Fruit fly (Drosophila melanogaster) whole organism, embryonic: ENCODE data around the gene corto.

ENCODE experiments used
- CG10274 ChIP-seq: fragments of 200-800 bp; sonication (Bioruptor generic); optimal IDR thresholded peaks from 3 replicates; lab custom pipeline; 2017; ENCODE audit warnings: missing biosample characterization, mild to moderate bottlenecking, missing genetic modification characterization
- CG10979 ChIP-seq: fragments of 200-800 bp; sonication (Bioruptor generic); optimal IDR thresholded peaks from 2 replicates; lab custom pipeline; 2018; ENCODE audit warnings: missing biosample characterization, mild to moderate bottlenecking, missing genetic modification characterization, moderate library complexity
- CG12391 ChIP-seq: fragments of 200-800 bp; sonication (Bioruptor generic); optimal IDR thresholded peaks from 3 replicates; lab custom pipeline; 2018; ENCODE audit warnings: missing biosample characterization, mild to moderate bottlenecking, missing genetic modification characterization, moderate library complexity
- CG1647 ChIP-seq: fragments of 200-800 bp; sonication (Bioruptor generic); optimal IDR thresholded peaks from 3 replicates; lab custom pipeline; 2016; ENCODE audit warnings: missing biosample characterization, missing genetic modification characterization
- CG16863 ChIP-seq: fragments of 200-800 bp; sonication (Bioruptor generic); optimal IDR thresholded peaks from 3 replicates; lab custom pipeline; 2016; ENCODE audit warnings: missing biosample characterization, missing genetic modification characterization
- CG17361 ChIP-seq: fragments of 200-800 bp; sonication (Bioruptor generic); IDR thresholded peaks from 3 replicates; pipeline ENCODE4 v1.3.6; 2022; ENCODE audit warnings: missing biosample characterization, missing genetic modification characterization
- CG17829 ChIP-seq: fragments of 200-800 bp; optimal IDR thresholded peaks from 2 replicates; lab custom pipeline; 2019; ENCODE audit warnings: missing biosample characterization, mild to moderate bottlenecking, missing genetic modification characterization, moderate library complexity
- CG2712 ChIP-seq: fragments of 200-800 bp; optimal IDR thresholded peaks from 3 replicates; lab custom pipeline; 2019; ENCODE audit warnings: missing biosample characterization, mild to moderate bottlenecking, missing genetic modification characterization, moderate library complexity
- CG31441 ChIP-seq: fragments of 200-800 bp; sonication (Bioruptor generic); IDR thresholded peaks from 2 replicates; pipeline ENCODE4 v1.3.6; 2022; ENCODE audit warnings: missing biosample characterization, missing genetic modification characterization
- CG32767 ChIP-seq: fragments of 200-800 bp; sonication (Bioruptor generic); IDR thresholded peaks from 2 replicates; pipeline ENCODE4 v1.3.6; 2022; ENCODE audit warnings: missing biosample characterization, missing genetic modification characterization
- CG4617 ChIP-seq: fragments of 200-800 bp; sonication (Bioruptor generic); optimal IDR thresholded peaks from 3 replicates; lab custom pipeline; 2016; ENCODE audit warnings: missing biosample characterization, missing genetic modification characterization, borderline replicate concordance
- CG6654 ChIP-seq: fragments of 200-800 bp; sonication (Bioruptor generic); optimal IDR thresholded peaks from 2 replicates; lab custom pipeline; 2017; ENCODE audit warnings: missing biosample characterization, mild to moderate bottlenecking, missing genetic modification characterization
- CG7839 ChIP-seq: fragments of 200-800 bp; sonication (Bioruptor generic); optimal IDR thresholded peaks from 3 replicates; lab custom pipeline; 2018; ENCODE audit warnings: missing biosample characterization, mild to moderate bottlenecking, missing genetic modification characterization, moderate library complexity
- CG7928 ChIP-seq: fragments of 200-800 bp; sonication (Bioruptor generic); optimal IDR thresholded peaks from 2 replicates; lab custom pipeline; 2017; ENCODE audit warnings: missing biosample characterization, mild to moderate bottlenecking, missing genetic modification characterization
- Camta ChIP-seq: fragments of 200-800 bp; sonication (Bioruptor generic); optimal IDR thresholded peaks from 2 replicates; lab custom pipeline; 2016; ENCODE audit warnings: missing biosample characterization, missing genetic modification characterization
- CoRest ChIP-seq: fragments of 200-800 bp; sonication (Bioruptor generic); optimal IDR thresholded peaks from 3 replicates; lab custom pipeline; 2018; ENCODE audit warnings: missing biosample characterization, mild to moderate bottlenecking, missing genetic modification characterization, moderate library complexity
- D ChIP-seq, 2 experiments: fragments of 200-800 bp in 1 of 2; fragments of >200 bp in 1 of 2; sonication (Bioruptor generic) in 1 of 2; optimal IDR thresholded peaks; 2 replicates in 1 of 2; 3 replicates in 1 of 2; lab custom pipeline; 2017; ENCODE audit warnings: mild to moderate bottlenecking in 1 of 2, missing biosample characterization in 1 of 2, missing genetic modification characterization in 1 of 2, missing genetic modification reagents in 1 of 2
- D19A ChIP-seq: fragments of 200-800 bp; optimal IDR thresholded peaks from 3 replicates; lab custom pipeline; 2019; ENCODE audit warnings: missing biosample characterization, mild to moderate bottlenecking, missing genetic modification characterization, moderate library complexity
- Ets65A ChIP-seq: fragments of 200-800 bp; sonication (Bioruptor generic); peaks from one replicate; lab custom pipeline; 2016; ENCODE audit warnings: missing biosample characterization, missing genetic modification characterization
- Hey ChIP-seq: fragments of 200-800 bp; sonication (Bioruptor generic); optimal IDR thresholded peaks from 3 replicates; lab custom pipeline; 2018; ENCODE audit warnings: missing biosample characterization, mild to moderate bottlenecking, missing genetic modification characterization
- Hr51 ChIP-seq, 2 experiments: fragments of 200-800 bp; sonication (Bioruptor generic); optimal IDR thresholded peaks; 2 replicates in 1 of 2; 3 replicates in 1 of 2; lab custom pipeline; 2016 to 2018; ENCODE audit warnings: missing biosample characterization in 2 of 2, missing genetic modification characterization in 2 of 2, mild to moderate bottlenecking in 1 of 2, moderate library complexity in 1 of 2
- Mes4 ChIP-seq: fragments of 200-800 bp; sonication (Bioruptor generic); optimal IDR thresholded peaks from 2 replicates; lab custom pipeline; 2016; ENCODE audit warnings: missing biosample characterization, missing genetic modification characterization
- Myb ChIP-seq: fragments of 200-800 bp; sonication (Bioruptor generic); optimal IDR thresholded peaks from 2 replicates; lab custom pipeline; 2016; ENCODE audit warnings: missing biosample characterization, missing genetic modification characterization
- abd-A ChIP-seq: fragments of 200-800 bp; sonication (Bioruptor generic); optimal IDR thresholded peaks from 3 replicates; lab custom pipeline; 2019; ENCODE audit warnings: missing biosample characterization, mild to moderate bottlenecking, missing genetic modification characterization, moderate library complexity
- chm ChIP-seq: fragments of 200-800 bp; sonication (Bioruptor generic); IDR thresholded peaks from 2 replicates; pipeline ENCODE4 v1.3.6; 2022; ENCODE audit warnings: missing biosample characterization, missing genetic modification characterization
- chn ChIP-seq: fragments of 200-800 bp; sonication (Bioruptor generic); optimal IDR thresholded peaks from 2 replicates; lab custom pipeline; 2016; ENCODE audit warnings: missing biosample characterization, missing genetic modification characterization
- crol ChIP-seq: fragments of 200-800 bp; sonication (Bioruptor generic); IDR thresholded peaks from 2 replicates; pipeline ENCODE4 v1.3.6; 2022; ENCODE audit warnings: missing biosample characterization, missing genetic modification characterization
- crp ChIP-seq, 2 experiments: fragments of 200-800 bp; sonication (Bioruptor generic); optimal IDR thresholded peaks; 2 replicates in 1 of 2; 3 replicates in 1 of 2; lab custom pipeline; 2017; ENCODE audit warnings: missing biosample characterization in 2 of 2, missing genetic modification characterization in 2 of 2, mild to moderate bottlenecking in 1 of 2, moderate library complexity in 1 of 2
- emc ChIP-seq: fragments of 200-800 bp; sonication (Bioruptor generic); optimal IDR thresholded peaks from 2 replicates; lab custom pipeline; 2016; ENCODE audit warnings: missing biosample characterization, missing genetic modification characterization
- eve ChIP-seq, 2 experiments: fragments of >200 bp; optimal IDR thresholded peaks; 2 replicates each; lab custom pipeline; 2017; ENCODE audit warnings: missing biosample characterization in 2 of 2, missing genetic modification characterization in 2 of 2
- fd96Cb ChIP-seq: fragments of 200-800 bp; sonication (Bioruptor generic); optimal IDR thresholded peaks from 2 replicates; lab custom pipeline; 2018; ENCODE audit warnings: missing biosample characterization, mild to moderate bottlenecking, missing genetic modification characterization, moderate library complexity
- gsb-n ChIP-seq: fragments of 200-800 bp; sonication (Bioruptor generic); optimal IDR thresholded peaks from 3 replicates; lab custom pipeline; 2018; ENCODE audit warnings: missing biosample characterization, mild to moderate bottlenecking, missing genetic modification characterization
- her ChIP-seq: fragments of 200-800 bp; sonication (Bioruptor generic); optimal IDR thresholded peaks from 2 replicates; lab custom pipeline; 2016; ENCODE audit warnings: missing biosample characterization, missing genetic modification characterization
- jumu ChIP-seq: fragments of 200-800 bp; sonication (Bioruptor generic); optimal IDR thresholded peaks from 3 replicates; lab custom pipeline; 2016; ENCODE audit warnings: missing biosample characterization, missing genetic modification characterization
- ken ChIP-seq: fragments of 200-800 bp; sonication (Bioruptor generic); IDR thresholded peaks from 3 replicates; pipeline ENCODE4 v1.3.6; 2022; ENCODE audit warnings: missing biosample characterization, missing genetic modification characterization
- lov ChIP-seq, 2 experiments: fragments of 200-800 bp in 1 of 2; fragments of >200 bp in 1 of 2; sonication (Bioruptor generic) in 1 of 2; IDR thresholded peaks in 1 of 2; optimal IDR thresholded peaks in 1 of 2; 2 replicates in 1 of 2; 3 replicates in 1 of 2; pipeline versions ENCODE4 v1.3.6 to Lab custom; 2017 to 2022; ENCODE audit warnings: missing biosample characterization in 1 of 2, missing genetic modification characterization in 1 of 2
- oc ChIP-seq: fragments of 200-800 bp; sonication (Bioruptor generic); optimal IDR thresholded peaks from 2 replicates; lab custom pipeline; 2018; ENCODE audit warnings: missing biosample characterization, mild to moderate bottlenecking, missing genetic modification characterization, moderate library complexity
- onecut ChIP-seq: fragments of 200-800 bp; sonication (Bioruptor generic); IDR thresholded peaks from 2 replicates; pipeline ENCODE4 v1.3.6; 2022; ENCODE audit warnings: missing biosample characterization, missing genetic modification characterization
- pros ChIP-seq: fragments of 200-800 bp; sonication (Bioruptor generic); optimal IDR thresholded peaks from 3 replicates; lab custom pipeline; 2019; ENCODE audit warnings: missing biosample characterization, mild to moderate bottlenecking, missing genetic modification characterization, moderate library complexity
- row ChIP-seq: fragments of 200-800 bp; sonication (Bioruptor generic); IDR thresholded peaks from 3 replicates; pipeline ENCODE4 v1.3.6; 2022; ENCODE audit warnings: missing biosample characterization, missing genetic modification characterization
- sd ChIP-seq: fragments of 200-800 bp; sonication (Bioruptor generic); optimal IDR thresholded peaks from 3 replicates; lab custom pipeline; 2018; ENCODE audit warnings: missing biosample characterization, mild to moderate bottlenecking, missing genetic modification characterization, moderate library complexity
- sens ChIP-seq: fragments of 200-800 bp; sonication (Bioruptor generic); peaks from one replicate; lab custom pipeline; 2016; ENCODE audit warnings: missing biosample characterization, missing genetic modification characterization
- seq ChIP-seq: fragments of 200-800 bp; sonication (Bioruptor generic); IDR thresholded peaks from 2 replicates; pipeline ENCODE4 v1.3.6; 2022; ENCODE audit warnings: missing biosample characterization, missing genetic modification characterization
- sima ChIP-seq: fragments of 200-800 bp; sonication (Bioruptor generic); optimal IDR thresholded peaks from 2 replicates; lab custom pipeline; 2016; ENCODE audit warnings: missing biosample characterization, missing genetic modification characterization
- ssp ChIP-seq: fragments of 200-800 bp; sonication (Bioruptor generic); IDR thresholded peaks from 2 replicates; pipeline ENCODE4 v1.3.6; 2022; ENCODE audit warnings: missing biosample characterization, missing genetic modification characterization
- tgo ChIP-seq: fragments of 200-800 bp; sonication (Bioruptor generic); IDR thresholded peaks from 3 replicates; pipeline ENCODE4 v1.3.6; 2022; ENCODE audit warnings: missing biosample characterization, missing genetic modification characterization
- tll ChIP-seq, 2 experiments: fragments of 200-800 bp in 1 of 2; fragments of >200 bp in 1 of 2; sonication (Bioruptor generic) in 1 of 2; optimal IDR thresholded peaks; 2 replicates each; lab custom pipeline; 2017 to 2019; ENCODE audit warnings: missing biosample characterization in 2 of 2, missing genetic modification characterization in 2 of 2, mild to moderate bottlenecking in 1 of 2, moderate library complexity in 1 of 2
- zfh1 ChIP-seq: fragments of 200-800 bp; sonication (Bioruptor generic); IDR thresholded peaks from 3 replicates; pipeline ENCODE4 v1.3.6; 2022; ENCODE audit warnings: missing biosample characterization, missing genetic modification characterization

Gene corto

dm6 chr3R:5124928-5125327 lies 38.1 kb upstream of the corto start (continued):
- no peak for TF ChIP-seq seq
- TF ChIP-seq CG17361 (GFP tag; lab: Robert Waterston, UW): no peak
- no peak for TF ChIP-seq CG16863 (GFP tag; lab: Kevin White, UChicago)
- no peak for TF ChIP-seq CG4617
- TF ChIP-seq tgo (GFP tag; lab: Robert Waterston, UW): no peak
- TF ChIP-seq Myb (GFP tag; lab: Kevin White, UChicago): no peak
- no peak for TF ChIP-seq pros
- peak; percentile 41 for TF ChIP-seq D (optimal IDR thresholded peaks at IDR 0.05; lab: Kevin White, UChicago)
- no peak for TF ChIP-seq D (GFP tag; optimal IDR thresholded peaks at IDR 0.05; lab: Kevin White, UChicago)
- no peak for TF ChIP-seq CG10274
- TF ChIP-seq her: no peak
- no peak for TF ChIP-seq sima (GFP tag; lab: Kevin White, UChicago)
- TF ChIP-seq tll (GFP tag; optimal IDR thresholded peaks at IDR 0.05; lab: Kevin White, UChicago): peak in 1 of 2 experiments; percentile 66
- TF ChIP-seq Mes4 (GFP tag; lab: Kevin White, UChicago): no peak
- no peak for TF ChIP-seq ssp (GFP tag; lab: Robert Waterston, UW)
- peak; percentile 28 for TF ChIP-seq sens
- TF ChIP-seq Camta (GFP tag; lab: Kevin White, UChicago): no peak
- TF ChIP-seq CG7928 (GFP tag; lab: Kevin White, UChicago): no peak
- TF ChIP-seq chn (GFP tag; lab: Kevin White, UChicago): no peak
- TF ChIP-seq crp (GFP tag; optimal IDR thresholded peaks at IDR 0.05; lab: Kevin White, UChicago): no peak
- no peak for TF ChIP-seq CG6654 (GFP tag; lab: Kevin White, UChicago)
- no peak for TF ChIP-seq emc (GFP tag; lab: Kevin White, UChicago)

dm6 chr3R:5122266-5123096 lies 35.6 kb upstream of the corto start:
- TF ChIP-seq gsb-n (tag; lab: Kevin White, UChicago): peak; percentile 53
- TF ChIP-seq eve (GFP tag; optimal IDR thresholded peaks at IDR 0.05; lab: Kevin White, UChicago): peak in 1 of 2 experiments; percentile 67
- peak; percentile 61 for TF ChIP-seq Ets65A (GFP tag; lab: Kevin White, UChicago)
- peak; percentile 31 for TF ChIP-seq CG12391
- TF ChIP-seq CG1647: no peak
- TF ChIP-seq lov (optimal IDR thresholded peaks at IDR 0.05; lab: Kevin White, UChicago): no peak
- no peak for TF ChIP-seq lov (GFP tag; IDR thresholded peaks at IDR 0.05; lab: Robert Waterston, UW)
- peak; percentile 39 for TF ChIP-seq onecut
- TF ChIP-seq sd (tag; lab: Kevin White, UChicago): peak; percentile 26
- TF ChIP-seq CoRest: peak; percentile 0
- TF ChIP-seq oc (tag; lab: Kevin White, UChicago): peak; percentile 89
- peak; percentile 40 for TF ChIP-seq CG10979 (tag; lab: Kevin White, UChicago)
- TF ChIP-seq row (GFP tag; lab: Robert Waterston, UW): peak; percentile 49; the same call in 2 of the 3 replicates
- TF ChIP-seq chm: 0 out of 2 replicates have a peak, but pooled peaks have one; percentile 20
- TF ChIP-seq D19A (tag; lab: Kevin White, UChicago): peak; percentile 13
- TF ChIP-seq Hey (tag; lab: Kevin White, UChicago): peak; percentile 86
- TF ChIP-seq Hr51 (GFP tag; optimal IDR thresholded peaks at IDR 0.05; lab: Kevin White, UChicago): peak in 1 of 2 experiments; percentile 36
- no peak for TF ChIP-seq CG32767 (GFP tag; lab: Robert Waterston, UW)
- TF ChIP-seq jumu (GFP tag; lab: Kevin White, UChicago): peak; percentile 13
- peak; percentile 37 for TF ChIP-seq CG7839
- TF ChIP-seq crol: peak; percentile 78
- TF ChIP-seq CG2712: peak; percentile 32
- peak; percentile 83 for TF ChIP-seq sens
- TF ChIP-seq ken (GFP tag; lab: Robert Waterston, UW): no peak
- TF ChIP-seq zfh1 (GFP tag; lab: Robert Waterston, UW): 0 out of 3 replicates have a peak, but pooled peaks have one; percentile 22
- TF ChIP-seq CG31441 (GFP tag; lab: Robert Waterston, UW): peak; percentile 12; the same call in 1 of the 2 replicates
- TF ChIP-seq CG17829 (tag; lab: Kevin White, UChicago): peak; percentile 23
- peak; percentile 16 for TF ChIP-seq fd96Cb (tag; lab: Kevin White, UChicago)
- TF ChIP-seq abd-A (tag; lab: Kevin White, UChicago): peak; percentile 40
